Worm (Caenorhabditis elegans): ENCODE measurements around the gene rgl-1.

rgl-1 gene

DNA sequence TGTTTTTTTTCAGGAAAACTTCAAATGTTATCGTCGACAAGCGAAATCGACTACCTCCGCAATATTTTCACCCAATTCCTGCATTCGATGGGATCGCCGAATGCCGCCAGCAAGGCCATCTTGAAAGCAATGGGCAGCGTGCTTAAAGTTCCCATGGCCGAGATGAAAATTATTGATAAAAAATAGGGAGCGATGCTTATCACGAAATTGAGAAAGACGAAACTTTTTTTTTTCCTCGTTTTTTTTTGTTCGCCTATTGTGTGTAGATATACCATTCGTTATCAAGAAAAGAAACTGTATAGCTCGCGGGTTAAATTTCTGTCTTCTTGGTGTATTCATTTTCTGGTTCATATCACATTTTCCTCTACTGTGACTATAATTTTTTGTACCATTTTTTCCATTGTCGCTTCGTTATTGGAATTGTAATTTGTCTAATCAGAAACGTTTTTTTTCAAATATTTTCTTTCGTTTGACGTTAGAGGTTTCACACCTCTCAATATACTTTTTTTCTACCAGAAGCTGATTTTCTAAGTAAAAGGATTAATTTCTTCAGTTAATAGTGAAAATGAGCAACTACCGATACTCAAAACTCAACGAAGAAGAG, 56.1 kb downstream of the rgl-1 start, which contains the start of gene syx-6:
Gene syx-6 (plus strand): TSS at position 554 of the 604 bp plus-strand sequence.
- TF ChIP-seq nhr-77 (tag; optimal IDR thresholded peaks at IDR 0.05) (no peak), pqm-1 (tag; optimal IDR thresholded peaks at IDR 0.05) (no peak), F26F4.8 (GFP tag; conservative IDR thresholded peaks at IDR 0.05) (no peak), tra-1 (GFP tag; IDR thresholded peaks at IDR 0.05) (no peak), nhr-237 (tag; optimal IDR thresholded peaks at IDR 0.05) (no peak), aha-1 (tag) (peak; percentile 67), mxl-3 (GFP tag; optimal IDR thresholded peaks at IDR 0.05) (no peak)

Data from whole organism, L4 larva.